Fruit fly (Drosophila melanogaster) whole organism, embryonic: ENCODE data around the gene tst.
A peak's percentile ranks its signal among the peaks of the same experiment; 100 is the strongest.

Experiments used
- ATbp ChIP-seq: fragments of 200-800 bp; sonication (Bioruptor generic); optimal IDR thresholded peaks from 2 replicates; lab custom pipeline; 2017; ENCODE audit warnings: missing biosample characterization, mild to moderate bottlenecking, missing genetic modification characterization, missing genetic modification reagents
- Aef1 ChIP-seq: fragments of 200-800 bp; sonication (Bioruptor generic); IDR thresholded peaks from 3 replicates; pipeline ENCODE4 v1.3.6; 2022; ENCODE audit warnings: missing biosample characterization, missing genetic modification characterization
- B-H1 ChIP-seq: fragments of 200-800 bp; sonication (Bioruptor generic); IDR thresholded peaks from 3 replicates; pipeline ENCODE4 v1.3.6; 2022; ENCODE audit warnings: missing biosample characterization, missing genetic modification characterization
- CG10654 ChIP-seq: fragments of 200-800 bp; sonication (Bioruptor generic); optimal IDR thresholded peaks from 2 replicates; lab custom pipeline; 2016; ENCODE audit warnings: missing biosample characterization, missing genetic modification characterization
- CG11695 ChIP-seq: fragments of 200-800 bp; sonication (Bioruptor generic); IDR thresholded peaks from 3 replicates; pipeline ENCODE4 v1.3.6; 2022; ENCODE audit warnings: missing biosample characterization, missing genetic modification characterization
- CG12219 ChIP-seq: fragments of 200-800 bp; sonication (Bioruptor generic); optimal IDR thresholded peaks from 3 replicates; lab custom pipeline; 2018; ENCODE audit warnings: missing biosample characterization, mild to moderate bottlenecking, missing genetic modification characterization
- CG12659 ChIP-seq: fragments of 200-800 bp; sonication (Bioruptor generic); optimal IDR thresholded peaks from 3 replicates; lab custom pipeline; 2017; ENCODE audit warnings: mild to moderate bottlenecking, missing biosample characterization, missing genetic modification reagents, missing genetic modification characterization
- CG13287 ChIP-seq: fragments of 200-800 bp; sonication (Bioruptor generic); IDR thresholded peaks from 2 replicates; pipeline ENCODE4 v1.3.6; 2022; ENCODE audit warnings: missing biosample characterization, missing genetic modification characterization; ENCODE audit not compliant: partially characterized antibody
- CG2889 ChIP-seq: fragments of 200-800 bp; sonication (Bioruptor generic); IDR thresholded peaks from 3 replicates; pipeline ENCODE4 v1.3.6; 2022; ENCODE audit warnings: missing biosample characterization, missing genetic modification characterization
- CG3281 ChIP-seq: fragments of 200-800 bp; sonication (Bioruptor generic); optimal IDR thresholded peaks from 3 replicates; lab custom pipeline; 2017; ENCODE audit warnings: missing biosample characterization, mild to moderate bottlenecking, missing genetic modification characterization
- CG4404 ChIP-seq: fragments of 200-800 bp; sonication (Bioruptor generic); IDR thresholded peaks from 2 replicates; pipeline ENCODE4 v1.3.6; 2022; ENCODE audit warnings: missing biosample characterization, missing genetic modification characterization
- CG6272 ChIP-seq: fragments of 200-800 bp; sonication (Bioruptor generic); IDR thresholded peaks from 2 replicates; pipeline ENCODE4 v1.3.6; 2022; ENCODE audit warnings: missing biosample characterization, missing genetic modification characterization
- CG6689 ChIP-seq: fragments of 200-800 bp; sonication (Bioruptor generic); IDR thresholded peaks from 2 replicates; pipeline ENCODE4 v1.3.6; 2022; ENCODE audit warnings: missing biosample characterization, missing genetic modification characterization
- CG7556 ChIP-seq: fragments of 200-800 bp; sonication (Bioruptor generic); optimal IDR thresholded peaks from 2 replicates; lab custom pipeline; 2017; ENCODE audit warnings: missing biosample characterization, mild to moderate bottlenecking, missing genetic modification characterization
- CG8388 ChIP-seq: fragments of 200-800 bp; sonication (Bioruptor generic); optimal IDR thresholded peaks from 2 replicates; lab custom pipeline; 2019; ENCODE audit warnings: missing biosample characterization, mild to moderate bottlenecking, missing genetic modification characterization, moderate library complexity
- CG8924 ChIP-seq: fragments of 200-800 bp; optimal IDR thresholded peaks from 3 replicates; lab custom pipeline; 2019; ENCODE audit warnings: missing biosample characterization, mild to moderate bottlenecking, missing genetic modification characterization, moderate library complexity
- CG8944 ChIP-seq: fragments of 200-800 bp; sonication (Bioruptor generic); optimal IDR thresholded peaks from 3 replicates; lab custom pipeline; 2016; ENCODE audit warnings: missing biosample characterization, missing genetic modification characterization
- CHES-1-like ChIP-seq: fragments of 200-800 bp; sonication (Bioruptor generic); optimal IDR thresholded peaks from 2 replicates; lab custom pipeline; 2016; ENCODE audit warnings: missing biosample characterization, missing genetic modification characterization
- D19B ChIP-seq: fragments of 200-800 bp; sonication (Bioruptor generic); optimal IDR thresholded peaks from 2 replicates; lab custom pipeline; 2017; ENCODE audit warnings: missing biosample characterization, mild to moderate bottlenecking, missing genetic modification characterization
- Dek ChIP-seq: fragments of 200-800 bp; sonication (Bioruptor generic); optimal IDR thresholded peaks from 3 replicates; lab custom pipeline; 2019; ENCODE audit warnings: missing biosample characterization, mild to moderate bottlenecking, missing genetic modification characterization, moderate library complexity
- Dip2 ChIP-seq: fragments of 200-800 bp; sonication (Bioruptor generic); IDR thresholded peaks from 2 replicates; pipeline ENCODE4 v1.3.6; 2022; ENCODE audit warnings: missing biosample characterization, missing genetic modification characterization
- Dip3 ChIP-seq: fragments of 200-800 bp; sonication (Bioruptor generic); optimal IDR thresholded peaks from 3 replicates; lab custom pipeline; 2016; ENCODE audit warnings: missing biosample characterization, missing genetic modification characterization
- Gug ChIP-seq: fragments of 200-800 bp; sonication (Bioruptor generic); IDR thresholded peaks from 4 replicates; pipeline ENCODE4 v1.3.6; 2022; ENCODE audit warnings: missing biosample characterization, missing genetic modification characterization
- HLH54F ChIP-seq: fragments of 200-800 bp; sonication (Bioruptor generic); optimal IDR thresholded peaks from 3 replicates; lab custom pipeline; 2016; ENCODE audit warnings: missing biosample characterization, missing genetic modification characterization
- Hand ChIP-seq: fragments of 200-800 bp; sonication (Bioruptor generic); optimal IDR thresholded peaks from 2 replicates; lab custom pipeline; 2017; ENCODE audit warnings: mild to moderate bottlenecking, missing biosample characterization, missing genetic modification reagents, missing genetic modification characterization
- HmgD ChIP-seq: fragments of 200-800 bp; sonication (Bioruptor generic); optimal IDR thresholded peaks from 3 replicates; lab custom pipeline; 2016; ENCODE audit warnings: missing biosample characterization, missing genetic modification characterization
- Hr3 ChIP-seq: fragments of 200-800 bp; sonication (Bioruptor generic); optimal IDR thresholded peaks from 3 replicates; lab custom pipeline; 2016; ENCODE audit warnings: missing biosample characterization, missing genetic modification characterization
- Hsf ChIP-seq: fragments of 200-800 bp; sonication (Bioruptor generic); optimal IDR thresholded peaks from 3 replicates; lab custom pipeline; 2016; ENCODE audit warnings: missing biosample characterization, missing genetic modification characterization
- Kr ChIP-seq: fragments of 200-800 bp; sonication (Bioruptor generic); optimal IDR thresholded peaks from 2 replicates; lab custom pipeline; 2017; ENCODE audit warnings: missing biosample characterization, mild to moderate bottlenecking, missing genetic modification characterization
- Neu2 ChIP-seq: fragments of 200-800 bp; sonication (Bioruptor generic); optimal IDR thresholded peaks from 3 replicates; lab custom pipeline; 2016; ENCODE audit warnings: missing biosample characterization, missing genetic modification characterization, borderline replicate concordance
- NfI ChIP-seq: fragments of 200-800 bp; sonication (Bioruptor generic); optimal IDR thresholded peaks from 3 replicates; lab custom pipeline; 2018; ENCODE audit warnings: missing biosample characterization, mild to moderate bottlenecking, missing genetic modification characterization, moderate library complexity
- Poxn ChIP-seq: fragments of 200-800 bp; sonication (Bioruptor generic); IDR thresholded peaks from 2 replicates; pipeline ENCODE4 v1.3.6; 2022; ENCODE audit warnings: missing biosample characterization, missing genetic modification characterization
- Ptx1 ChIP-seq: fragments of 200-800 bp; sonication (Bioruptor generic); IDR thresholded peaks from 2 replicates; pipeline ENCODE4 v1.3.6; 2022; ENCODE audit warnings: missing biosample characterization, missing genetic modification characterization
- Spps ChIP-seq: fragments of 200-800 bp; sonication (Bioruptor generic); optimal IDR thresholded peaks from 2 replicates; lab custom pipeline; 2018; ENCODE audit warnings: missing biosample characterization, mild to moderate bottlenecking, missing genetic modification characterization
- TFAM ChIP-seq: fragments of 200-800 bp; sonication (Bioruptor generic); optimal IDR thresholded peaks from 2 replicates; lab custom pipeline; 2017; ENCODE audit warnings: missing biosample characterization, missing genetic modification characterization, inconsistent platforms
- ab ChIP-seq: fragments of 200-800 bp; sonication (Bioruptor generic); optimal IDR thresholded peaks from 2 replicates; lab custom pipeline; 2016; ENCODE audit warnings: missing biosample characterization, missing genetic modification characterization
- amos ChIP-seq: fragments of 200-800 bp; sonication (Bioruptor generic); IDR thresholded peaks from 2 replicates; pipeline ENCODE4 v1.3.6; 2022; ENCODE audit warnings: missing biosample characterization, missing genetic modification characterization; ENCODE audit not compliant: partially characterized antibody
- az2 ChIP-seq: fragments of 200-800 bp; sonication (Bioruptor generic); optimal IDR thresholded peaks from 3 replicates; lab custom pipeline; 2016; ENCODE audit warnings: missing biosample characterization, missing genetic modification characterization
- bcd ChIP-seq: fragments of 200-800 bp; sonication (Bioruptor generic); optimal IDR thresholded peaks from 2 replicates; lab custom pipeline; 2017; ENCODE audit warnings: missing biosample characterization, mild to moderate bottlenecking, missing genetic modification characterization
- chm ChIP-seq: fragments of 200-800 bp; sonication (Bioruptor generic); IDR thresholded peaks from 2 replicates; pipeline ENCODE4 v1.3.6; 2022; ENCODE audit warnings: missing biosample characterization, missing genetic modification characterization
- crol ChIP-seq: fragments of 200-800 bp; sonication (Bioruptor generic); IDR thresholded peaks from 2 replicates; pipeline ENCODE4 v1.3.6; 2022; ENCODE audit warnings: missing biosample characterization, missing genetic modification characterization
- crp ChIP-seq, 2 experiments: fragments of 200-800 bp; sonication (Bioruptor generic); optimal IDR thresholded peaks; 2 replicates in 1 of 2; 3 replicates in 1 of 2; lab custom pipeline; 2017; ENCODE audit warnings: missing biosample characterization in 2 of 2, missing genetic modification characterization in 2 of 2, mild to moderate bottlenecking in 1 of 2, moderate library complexity in 1 of 2
- eyg ChIP-seq: fragments of 200-800 bp; sonication (Bioruptor generic); optimal IDR thresholded peaks from 3 replicates; lab custom pipeline; 2016; ENCODE audit warnings: missing biosample characterization, missing genetic modification characterization
- gem ChIP-seq: fragments of 200-800 bp; sonication (Bioruptor generic); optimal IDR thresholded peaks from 2 replicates; lab custom pipeline; 2019; ENCODE audit warnings: missing biosample characterization, mild to moderate bottlenecking, missing genetic modification characterization, moderate library complexity
- h ChIP-seq: fragments of >200 bp; optimal IDR thresholded peaks from 2 replicates; lab custom pipeline; 2017
- kni ChIP-seq: fragments of 200-800 bp; sonication (Bioruptor generic); optimal IDR thresholded peaks from 3 replicates; lab custom pipeline; 2017; ENCODE audit warnings: mild to moderate bottlenecking, missing biosample characterization, missing genetic modification reagents, missing genetic modification characterization
- lab ChIP-seq: fragments of 200-800 bp; sonication (Bioruptor generic); optimal IDR thresholded peaks from 3 replicates; lab custom pipeline; 2017; ENCODE audit warnings: missing biosample characterization, missing genetic modification characterization, mild to moderate bottlenecking, moderate library complexity, missing genetic modification reagents
- mirr ChIP-seq: fragments of 200-800 bp; sonication (Bioruptor generic); optimal IDR thresholded peaks from 3 replicates; lab custom pipeline; 2018; ENCODE audit warnings: missing biosample characterization, mild to moderate bottlenecking, missing genetic modification characterization
- psq ChIP-seq: fragments of 200-800 bp; sonication (Bioruptor generic); optimal IDR thresholded peaks from 2 replicates; lab custom pipeline; 2017; ENCODE audit warnings: missing biosample characterization, missing genetic modification characterization
- sug ChIP-seq: fragments of 200-800 bp; optimal IDR thresholded peaks from 2 replicates; lab custom pipeline; 2019; ENCODE audit warnings: missing biosample characterization, mild to moderate bottlenecking, missing genetic modification characterization, moderate library complexity
- vnd ChIP-seq: fragments of 200-800 bp; sonication (Bioruptor generic); IDR thresholded peaks from 3 replicates; pipeline ENCODE4 v1.3.6; 2022; ENCODE audit warnings: missing biosample characterization, missing genetic modification characterization; ENCODE audit not compliant: partially characterized antibody

tst gene

dm6 chr3R:23767417-23767853, 5.2 kb downstream of the tst start, which contains the start of the genes CG10214 and CG10375 (continued):
- TF ChIP-seq kni (GFP tag; lab: Kevin White, UChicago) (peak; percentile 23), CG10654 (peak; percentile 73), D19B (GFP tag; lab: Kevin White, UChicago) (peak; percentile 27), Dip2 (GFP tag; lab: Robert Waterston, UW) (no peak), Dip3 (GFP tag; lab: Kevin White, UChicago) (peak; percentile 80), CG4404 (GFP tag; lab: Robert Waterston, UW) (peak; percentile 43; the same call in 1 of the 2 replicates), Aef1 (GFP tag; lab: Robert Waterston, UW) (peak; percentile 26; the same call in 1 of the 3 replicates), bcd (peak; percentile 64), Hr3 (peak; percentile 68), Gug (GFP tag; lab: Robert Waterston, UW) (peak; percentile 30; the same call in 1 of the 4 replicates), NfI (GFP tag; lab: Kevin White, UChicago) (peak; percentile 66), amos (GFP tag; lab: Robert Waterston, UW) (peak; percentile 33; the same call in 1 of the 2 replicates), crp (GFP tag; optimal IDR thresholded peaks at IDR 0.05; lab: Kevin White, UChicago) (peak in 1 of 2 experiments; percentile 78), CG3281 (GFP tag; lab: Kevin White, UChicago) (peak; percentile 70), crol (GFP tag; lab: Robert Waterston, UW) (no peak), CG8944 (GFP tag; lab: Kevin White, UChicago) (peak; percentile 78), lab (GFP tag; lab: Kevin White, UChicago) (peak; percentile 70), Spps (tag; lab: Kevin White, UChicago) (peak; percentile 44), B-H1 (GFP tag; lab: Robert Waterston, UW) (no peak), CG6689 (GFP tag; lab: Robert Waterston, UW) (peak; percentile 63), HLH54F (GFP tag; lab: Kevin White, UChicago) (peak; percentile 80), CG13287 (GFP tag; lab: Robert Waterston, UW) (peak; percentile 71), Hand (no peak), gem (peak; percentile 78), h (lab: Kevin White, UChicago) (no peak), ATbp (GFP tag; lab: Kevin White, UChicago) (no peak), CG11695 (peak; percentile 35; the same call in 1 of the 3 replicates), CG12659 (GFP tag; lab: Kevin White, UChicago) (peak; percentile 92), CG7556 (GFP tag; lab: Kevin White, UChicago) (peak; percentile 58), CHES-1-like (GFP tag; lab: Kevin White, UChicago) (peak; percentile 90), CG2889 (GFP tag; lab: Robert Waterston, UW) (0 out of 3 replicates have a peak, but pooled peaks have one; percentile 36), vnd (GFP tag; lab: Robert Waterston, UW) (no peak), CG12219 (peak; percentile 27), HmgD (GFP tag; lab: Kevin White, UChicago) (peak; percentile 86), CG8924 (tag; lab: Kevin White, UChicago) (peak; percentile 72), az2 (GFP tag; lab: Kevin White, UChicago) (peak; percentile 70), chm (no peak), psq (GFP tag; lab: Kevin White, UChicago) (peak; percentile 58), eyg (GFP tag; lab: Kevin White, UChicago) (peak; percentile 65), Dek (tag; lab: Kevin White, UChicago) (peak; percentile 23), Kr (GFP tag; lab: Kevin White, UChicago) (no peak), Poxn (GFP tag; lab: Robert Waterston, UW) (no peak), CG8388 (GFP tag; lab: Kevin White, UChicago) (peak; percentile 56), Ptx1 (GFP tag; lab: Robert Waterston, UW) (peak; percentile 67), ab (GFP tag; lab: Kevin White, UChicago) (peak; percentile 46), CG6272 (0 out of 2 replicates have a peak, but pooled peaks have one; percentile 27), TFAM (GFP tag; lab: Kevin White, UChicago) (no peak), mirr (peak; percentile 57), sug (peak; percentile 72), Hsf (GFP tag; lab: Kevin White, UChicago) (peak; percentile 87), Neu2 (peak; percentile 64)
